Fruit fly (Drosophila melanogaster) whole organism, pupa: ENCODE results near the gene CG5157.

Experiments used
- CG13204 ChIP-seq: fragments of 200-800 bp; sonication (Bioruptor generic); optimal IDR thresholded peaks from 2 replicates; lab custom pipeline; 2018; ENCODE audit warnings: missing biosample characterization, mild to moderate bottlenecking, missing genetic modification characterization, moderate library complexity
- CG14655 ChIP-seq: fragments of 200-800 bp; sonication (Bioruptor generic); optimal IDR thresholded peaks from 3 replicates; lab custom pipeline; 2017; ENCODE audit warnings: mild to moderate bottlenecking, missing biosample characterization, missing genetic modification reagents, missing genetic modification characterization
- CG15710 ChIP-seq: fragments of 200-800 bp; sonication (Bioruptor generic); optimal IDR thresholded peaks from 2 replicates; lab custom pipeline; 2018; ENCODE audit warnings: missing biosample characterization, mild to moderate bottlenecking, missing genetic modification characterization, moderate library complexity
- CG17806 ChIP-seq: fragments of 200-800 bp; sonication (Bioruptor generic); optimal IDR thresholded peaks from 2 replicates; lab custom pipeline; 2018; ENCODE audit warnings: missing biosample characterization, mild to moderate bottlenecking, missing genetic modification characterization, moderate library complexity
- CG34367 ChIP-seq: fragments of 200-800 bp; sonication (Bioruptor generic); optimal IDR thresholded peaks from 2 replicates; lab custom pipeline; 2018; ENCODE audit warnings: missing biosample characterization, mild to moderate bottlenecking, missing genetic modification characterization
- CG4496 ChIP-seq: fragments of 200-800 bp; sonication (Bioruptor generic); IDR thresholded peaks from 3 replicates; pipeline ENCODE4 v1.3.6; 2022; ENCODE audit warnings: missing biosample characterization, missing genetic modification characterization
- CG8159 ChIP-seq: fragments of 200-800 bp; sonication (Bioruptor generic); optimal IDR thresholded peaks from 3 replicates; lab custom pipeline; 2018; ENCODE audit warnings: missing biosample characterization, mild to moderate bottlenecking, missing genetic modification characterization, moderate library complexity
- CG9948 ChIP-seq: fragments of 200-800 bp; sonication (Bioruptor generic); optimal IDR thresholded peaks from 2 replicates; lab custom pipeline; 2018; ENCODE audit warnings: missing biosample characterization, mild to moderate bottlenecking, missing genetic modification characterization, moderate library complexity
- D1 ChIP-seq: fragments of 200-800 bp; sonication (Bioruptor generic); optimal IDR thresholded peaks from 2 replicates; lab custom pipeline; 2018; ENCODE audit warnings: missing biosample characterization, mild to moderate bottlenecking, missing genetic modification characterization, moderate library complexity
- EcR ChIP-seq: fragments of 200-800 bp; sonication (Bioruptor generic); optimal IDR thresholded peaks from 3 replicates; lab custom pipeline; 2019; ENCODE audit warnings: missing biosample characterization, missing genetic modification characterization, mild to moderate bottlenecking, moderate library complexity, missing genetic modification reagents
- Ets98B ChIP-seq: fragments of 200-800 bp; sonication (Bioruptor generic); IDR thresholded peaks from 2 replicates; pipeline ENCODE4 v1.3.6; 2022; ENCODE audit warnings: missing biosample characterization, missing genetic modification characterization
- Pif1A ChIP-seq: fragments of 200-800 bp; sonication (Bioruptor generic); optimal IDR thresholded peaks from 3 replicates; lab custom pipeline; 2016; ENCODE audit warnings: missing biosample characterization, missing genetic modification characterization
- Pif1B ChIP-seq: fragments of 200-800 bp; sonication (Bioruptor generic); optimal IDR thresholded peaks from 3 replicates; lab custom pipeline; 2016; ENCODE audit warnings: missing biosample characterization, missing genetic modification characterization

dm6 chr3L:16087323-16087816, 50.3 kb downstream of the CG5157 start, which contains the start of gene Tasp1:
- TF ChIP-seq CG34367 (no peak), CG15710 (no peak), CG8159 (no peak), Ets98B (GFP tag; lab: Robert Waterston, UW) (no peak; the same call in 1 of the 2 replicates), Pif1A (GFP tag; lab: Kevin White, UChicago) (no peak), EcR (GFP tag; lab: Kevin White, UChicago) (no peak), CG9948 (tag; lab: Kevin White, UChicago) (peak; percentile 46), CG17806 (tag; lab: Kevin White, UChicago) (no peak), Pif1B (GFP tag; lab: Kevin White, UChicago) (no peak), CG14655 (GFP tag; lab: Kevin White, UChicago) (no peak), CG13204 (GFP tag; lab: Kevin White, UChicago) (no peak), D1 (tag; lab: Kevin White, UChicago) (no peak), CG4496 (no peak; the same call in 2 of the 3 replicates)
